Fruit fly (Drosophila melanogaster): ENCODE results near the gene CG6733.

Gene CG6733

DNA sequence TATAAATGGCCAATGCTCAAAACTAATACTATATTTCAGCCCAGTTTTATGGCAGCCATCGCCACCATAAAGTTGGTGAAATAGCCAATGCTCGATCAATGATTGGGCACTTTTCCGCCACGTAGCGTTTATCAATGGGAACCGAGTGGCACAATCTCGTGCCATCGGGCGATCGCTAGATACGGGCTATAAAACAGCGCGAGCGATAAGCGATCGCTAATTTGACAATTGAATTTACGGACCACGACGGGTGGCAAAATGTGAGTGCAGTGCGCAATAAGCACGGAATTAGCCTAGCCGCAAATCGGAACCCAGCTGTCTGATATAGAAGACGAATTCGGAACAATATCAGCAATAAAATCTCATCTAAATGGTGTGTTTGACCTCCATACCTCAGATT, 42.8 kb downstream of the CG6733 start:
- TF ChIP-seq cnc (optimal IDR thresholded peaks at IDR 0.05) (peak; percentile 11 to 52), CG11617 (GFP tag; optimal IDR thresholded peaks at IDR 0.05) (no peak)

DNA sequence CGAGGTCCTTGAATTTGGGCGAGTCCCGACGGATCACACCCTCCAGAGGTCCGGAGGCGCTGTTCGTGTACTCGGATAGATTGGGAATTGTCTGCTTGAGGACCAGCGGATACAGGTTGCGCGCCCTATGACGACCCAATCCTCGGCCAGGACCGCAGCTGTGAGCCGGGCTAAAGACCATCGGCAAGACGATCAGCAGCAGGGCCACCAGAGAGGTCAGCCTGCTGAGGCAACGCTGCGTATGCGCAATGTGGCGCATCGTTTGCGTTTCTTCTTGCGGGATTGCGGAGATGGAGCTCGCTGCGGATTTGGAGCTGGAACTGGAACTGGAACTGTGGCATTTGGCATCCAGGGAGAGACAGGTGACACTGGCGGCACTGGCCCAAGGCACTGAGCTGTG, 43.6 kb downstream of the CG6733 start:
- TF ChIP-seq CG11617 (GFP tag; optimal IDR thresholded peaks at IDR 0.05) (no peak), kay (GFP tag; ENCODE audit: borderline replicate concordance) (no peak), CG1620 (GFP tag; optimal IDR thresholded peaks at IDR 0.05) (no peak), Crg-1 (GFP tag; optimal IDR thresholded peaks at IDR 0.05) (no peak), CG7101 (tag; optimal IDR thresholded peaks at IDR 0.05) (no peak), Clk (GFP tag; optimal IDR thresholded peaks at IDR 0.05) (no peak), CG5204 (GFP tag; optimal IDR thresholded peaks at IDR 0.05) (no peak), bab1 (GFP tag; optimal IDR thresholded peaks at IDR 0.05) (no peak), cic (GFP tag; optimal IDR thresholded peaks at IDR 0.05) (no peak), CG7045 (GFP tag; optimal IDR thresholded peaks at IDR 0.05) (no peak), tj (GFP tag; optimal IDR thresholded peaks at IDR 0.05) (no peak), Hr96 (GFP tag; optimal IDR thresholded peaks at IDR 0.05) (no peak), cnc (optimal IDR thresholded peaks at IDR 0.05) (no peak)

DNA sequence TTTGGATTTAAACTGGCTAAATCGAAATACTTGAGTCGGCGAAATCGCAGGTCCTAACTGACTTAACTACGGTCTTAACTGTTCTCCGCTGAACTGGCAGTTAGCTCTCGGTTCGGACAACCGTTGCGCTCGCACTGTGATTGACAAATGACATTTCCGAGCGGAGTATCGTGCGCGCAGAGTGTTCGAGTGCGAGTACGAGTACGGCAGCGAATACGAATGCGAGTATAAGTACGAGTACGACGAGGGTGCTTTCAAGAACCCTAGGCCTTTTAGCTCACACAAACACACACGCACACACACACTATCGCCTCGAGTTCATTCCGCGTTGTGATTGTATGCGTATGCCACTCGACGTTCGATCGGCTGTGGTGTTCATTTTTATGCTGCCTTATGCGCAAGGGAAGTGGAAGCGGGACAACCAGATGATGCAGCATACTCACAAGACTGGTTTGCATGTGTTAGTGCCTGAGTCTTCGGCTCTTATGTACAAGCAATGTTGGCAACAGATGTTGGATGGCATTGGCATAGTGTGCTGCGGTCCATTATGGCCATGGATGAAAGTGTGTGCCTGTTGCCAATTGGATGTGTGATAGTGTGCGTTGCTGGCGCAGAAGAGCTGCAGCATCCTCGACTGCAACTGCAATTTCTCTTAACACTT, 44.3 kb downstream of the CG6733 start, which contains the start of gene hh:
Gene hh, minus strand, starts transcription at position 229 of the 661 bp plus-strand sequence.
- TF ChIP-seq toe (GFP tag; optimal IDR thresholded peaks at IDR 0.05) (no peak), CG11617 (GFP tag; optimal IDR thresholded peaks at IDR 0.05) (no peak), CG1620 (GFP tag; optimal IDR thresholded peaks at IDR 0.05) (no peak), Hr96 (GFP tag; optimal IDR thresholded peaks at IDR 0.05) (no peak), cnc (optimal IDR thresholded peaks at IDR 0.05) (no peak), CG7045 (GFP tag; optimal IDR thresholded peaks at IDR 0.05) (no peak)

DNA sequence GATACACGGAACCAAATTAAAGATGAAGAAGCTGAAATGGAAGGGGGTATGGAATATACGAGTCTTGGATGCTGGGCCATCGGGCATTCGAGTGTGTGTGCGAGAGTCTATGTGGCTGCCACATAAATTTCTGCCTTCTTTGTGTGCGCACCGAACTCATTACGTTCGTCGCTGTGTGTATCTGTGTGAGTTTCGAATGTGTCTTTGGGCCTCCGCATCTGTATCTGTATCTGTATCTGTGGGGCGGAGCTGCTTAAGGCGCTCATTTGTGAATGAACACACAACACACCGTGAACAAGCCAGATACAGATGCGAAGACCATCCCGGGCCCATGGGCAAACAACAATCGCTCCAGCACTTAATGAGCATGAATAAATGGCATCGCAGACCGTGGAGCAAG, 45.9 kb downstream of the CG6733 start:
- TF ChIP-seq Mnt (GFP tag; optimal IDR thresholded peaks at IDR 0.05) (no peak), CG7045 (GFP tag; optimal IDR thresholded peaks at IDR 0.05) (no peak), pad (GFP tag; optimal IDR thresholded peaks at IDR 0.05) (no peak), cic (GFP tag; optimal IDR thresholded peaks at IDR 0.05) (no peak), CG12768 (GFP tag; optimal IDR thresholded peaks at IDR 0.05) (no peak), bab1 (GFP tag; optimal IDR thresholded peaks at IDR 0.05) (no peak), Hr96 (GFP tag; optimal IDR thresholded peaks at IDR 0.05) (no peak), toe (GFP tag; optimal IDR thresholded peaks at IDR 0.05) (no peak), Clk (GFP tag; optimal IDR thresholded peaks at IDR 0.05) (no peak), CG14711 (tag; optimal IDR thresholded peaks at IDR 0.05) (no peak), CG7101 (tag; optimal IDR thresholded peaks at IDR 0.05) (no peak), cnc (optimal IDR thresholded peaks at IDR 0.05) (no peak), ovo (GFP tag; optimal IDR thresholded peaks at IDR 0.05) (no peak), CG1620 (GFP tag; optimal IDR thresholded peaks at IDR 0.05) (no peak), CG5204 (GFP tag; optimal IDR thresholded peaks at IDR 0.05) (no peak), CG33017 (tag; optimal IDR thresholded peaks at IDR 0.05) (no peak), CG11617 (GFP tag; optimal IDR thresholded peaks at IDR 0.05) (no peak), Crg-1 (GFP tag; optimal IDR thresholded peaks at IDR 0.05) (no peak)

DNA sequence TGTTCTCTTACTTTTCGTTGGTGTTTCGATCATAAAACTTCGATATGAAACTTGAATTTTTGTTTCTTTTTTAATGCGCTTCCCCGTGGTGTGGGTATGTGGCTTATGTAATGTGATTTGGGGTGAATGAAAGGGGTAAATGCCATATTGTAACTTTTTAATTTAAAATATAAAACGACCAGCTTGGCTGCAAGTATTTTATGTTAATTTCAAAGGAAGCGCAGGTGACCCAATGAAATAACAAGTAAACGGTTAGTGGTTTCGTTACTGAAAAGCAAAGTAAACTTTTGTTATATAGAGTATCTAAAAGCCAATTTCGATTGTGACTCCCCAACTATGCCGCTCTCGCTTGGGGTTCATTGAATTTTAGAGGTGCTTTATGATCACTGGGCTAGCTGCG, 47.1 kb downstream of the CG6733 start:
- TF ChIP-seq Mnt (GFP tag; optimal IDR thresholded peaks at IDR 0.05) (no peak), pad (GFP tag; optimal IDR thresholded peaks at IDR 0.05) (no peak), CG1620 (GFP tag; optimal IDR thresholded peaks at IDR 0.05) (no peak), kay (GFP tag; ENCODE audit: borderline replicate concordance) (no peak)

DNA sequence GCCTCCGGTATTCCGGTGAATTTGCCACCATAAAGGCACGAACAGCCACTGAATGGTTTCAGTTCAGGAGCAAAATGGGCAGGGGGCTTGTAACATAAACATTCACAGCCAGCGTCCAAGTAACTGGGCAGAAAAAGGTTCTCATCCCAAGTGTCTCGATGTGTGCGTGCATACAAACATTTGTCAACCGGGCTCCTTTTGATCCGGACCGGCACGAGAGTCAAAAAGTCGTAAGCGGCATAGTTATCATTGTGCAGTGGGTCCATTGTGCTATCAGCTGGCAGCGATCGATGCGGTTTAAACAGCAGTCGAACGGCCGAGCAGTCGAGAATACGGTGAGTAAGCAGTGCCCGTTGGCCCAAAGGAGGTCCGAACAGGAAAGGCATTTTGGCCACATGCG, 48.2 kb downstream of the CG6733 start:
- TF ChIP-seq Mnt (GFP tag; optimal IDR thresholded peaks at IDR 0.05) (no peak), CG7101 (tag; optimal IDR thresholded peaks at IDR 0.05) (no peak), ovo (GFP tag; optimal IDR thresholded peaks at IDR 0.05) (no peak), Hr96 (GFP tag; optimal IDR thresholded peaks at IDR 0.05) (no peak)

DNA sequence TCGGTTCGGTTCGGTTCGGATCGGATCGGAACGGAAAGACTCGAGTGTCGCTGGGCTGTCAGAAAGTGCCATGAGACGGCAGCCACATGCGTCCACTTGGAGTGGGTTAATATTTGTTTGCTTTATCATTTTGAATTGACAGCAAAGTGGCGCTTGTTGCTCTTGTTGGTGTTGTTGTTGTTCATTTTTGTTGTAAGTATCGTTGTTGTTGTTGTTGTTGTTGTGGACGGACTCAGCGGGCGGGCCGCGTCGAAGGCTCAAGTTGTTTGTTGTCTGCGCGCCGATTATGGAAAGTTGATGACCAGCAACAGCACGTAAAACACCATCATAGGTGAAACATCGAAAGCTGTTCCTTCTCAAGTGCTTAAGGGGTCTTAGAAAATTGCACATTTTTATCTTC, 49.5 kb downstream of the CG6733 start:
- TF ChIP-seq CG12768 (GFP tag; optimal IDR thresholded peaks at IDR 0.05), result no peak
- TF ChIP-seq CG5204 (GFP tag; optimal IDR thresholded peaks at IDR 0.05), result no peak
- no peak for TF ChIP-seq cnc (optimal IDR thresholded peaks at IDR 0.05)
- TF ChIP-seq toe (GFP tag; optimal IDR thresholded peaks at IDR 0.05), result no peak
- no peak for TF ChIP-seq cic (GFP tag; optimal IDR thresholded peaks at IDR 0.05)
- TF ChIP-seq CG7045 (GFP tag; optimal IDR thresholded peaks at IDR 0.05), result no peak
- no peak for TF ChIP-seq CG1620 (GFP tag; optimal IDR thresholded peaks at IDR 0.05)
- no peak for TF ChIP-seq Mnt (GFP tag; optimal IDR thresholded peaks at IDR 0.05)
- no peak for TF ChIP-seq Crg-1 (GFP tag; optimal IDR thresholded peaks at IDR 0.05)
- no peak for TF ChIP-seq ovo (GFP tag; optimal IDR thresholded peaks at IDR 0.05)
- no peak for TF ChIP-seq CG33017 (tag; optimal IDR thresholded peaks at IDR 0.05)
- no peak for TF ChIP-seq CG7101 (tag; optimal IDR thresholded peaks at IDR 0.05)
- no peak for TF ChIP-seq bab1 (GFP tag; optimal IDR thresholded peaks at IDR 0.05)

DNA sequence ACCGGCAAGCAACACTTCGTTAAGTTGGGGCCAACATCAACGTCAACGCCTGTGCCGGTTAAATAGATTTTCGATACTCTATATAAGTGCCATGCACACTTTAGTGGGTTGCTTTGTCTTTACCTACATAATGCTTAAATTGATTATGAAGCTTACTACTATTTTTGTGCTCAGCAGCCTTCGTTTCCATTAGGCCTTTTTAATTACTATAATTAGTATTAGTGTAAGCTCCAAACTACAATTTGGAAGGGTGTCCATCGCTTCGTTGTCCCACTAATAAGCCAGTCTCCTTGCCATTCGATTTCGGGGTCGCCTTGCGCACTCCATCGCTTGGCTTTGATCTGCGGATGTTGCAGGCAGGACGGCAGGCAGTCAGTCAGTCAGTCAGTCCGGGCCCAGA, 50.1 kb downstream of the CG6733 start:
- TF ChIP-seq CG7045 (GFP tag; optimal IDR thresholded peaks at IDR 0.05) (no peak), CG7101 (tag; optimal IDR thresholded peaks at IDR 0.05) (no peak), cnc (optimal IDR thresholded peaks at IDR 0.05) (no peak), CG1620 (GFP tag; optimal IDR thresholded peaks at IDR 0.05) (no peak), pad (GFP tag; optimal IDR thresholded peaks at IDR 0.05) (no peak), cic (GFP tag; optimal IDR thresholded peaks at IDR 0.05) (no peak), kay (GFP tag; ENCODE audit: borderline replicate concordance) (no peak), Crg-1 (GFP tag; optimal IDR thresholded peaks at IDR 0.05) (no peak)
